Fruit fly (Drosophila melanogaster) whole organism, embryonic: ENCODE results near the gene CG5346.

Experiments
- Adf1 ChIP-seq: fragments of 200-800 bp; sonication (Bioruptor generic); IDR thresholded peaks from 2 replicates; pipeline ENCODE4 v1.3.6; 2022; ENCODE audit warnings: missing biosample characterization, missing genetic modification characterization
- Awh ChIP-seq: fragments of 200-800 bp; sonication (Bioruptor generic); IDR thresholded peaks from 2 replicates; pipeline ENCODE4, ENCODE4 v1.3.6; 2022; ENCODE audit warnings: missing biosample characterization, missing genetic modification characterization
- BEAF-32 ChIP-seq: fragments of 200-800 bp; sonication (Bioruptor generic); optimal IDR thresholded peaks from 3 replicates; lab custom pipeline; 2017; ENCODE audit warnings: missing biosample characterization, missing genetic modification characterization, mild to moderate bottlenecking, moderate library complexity, missing genetic modification reagents
- CG11085 ChIP-seq: fragments of 200-800 bp; sonication (Bioruptor generic); IDR thresholded peaks from 2 replicates; pipeline ENCODE4 v1.3.6; 2022; ENCODE audit warnings: missing biosample characterization, missing genetic modification characterization
- CG11093 ChIP-seq: fragments of 200-800 bp; sonication (Bioruptor generic); IDR thresholded peaks from 3 replicates; pipeline ENCODE4 v1.3.6; 2022; ENCODE audit warnings: missing biosample characterization, missing genetic modification characterization
- CG1603 ChIP-seq: fragments of 200-800 bp; sonication (Bioruptor generic); optimal IDR thresholded peaks from 2 replicates; lab custom pipeline; 2019; ENCODE audit warnings: missing biosample characterization, mild to moderate bottlenecking, missing genetic modification characterization, moderate library complexity
- CG16813 ChIP-seq: fragments of 200-800 bp; sonication (Bioruptor generic); IDR thresholded peaks from 3 replicates; pipeline ENCODE4 v1.3.6; 2022; ENCODE audit warnings: missing biosample characterization, missing genetic modification characterization; ENCODE audit not compliant: partially characterized antibody
- CG17912 ChIP-seq: fragments of 200-800 bp; sonication (Bioruptor generic); optimal IDR thresholded peaks from 2 replicates; lab custom pipeline; 2018; ENCODE audit warnings: missing biosample characterization, mild to moderate bottlenecking, missing genetic modification characterization
- CG2712 ChIP-seq: fragments of 200-800 bp; optimal IDR thresholded peaks from 3 replicates; lab custom pipeline; 2019; ENCODE audit warnings: missing biosample characterization, mild to moderate bottlenecking, missing genetic modification characterization, moderate library complexity
- CG3407 ChIP-seq: fragments of 200-800 bp; sonication (Bioruptor generic); optimal IDR thresholded peaks from 2 replicates; lab custom pipeline; 2018; ENCODE audit warnings: missing biosample characterization, mild to moderate bottlenecking, missing genetic modification characterization
- CG3847 ChIP-seq: fragments of 200-800 bp; sonication (Bioruptor generic); IDR thresholded peaks from 2 replicates; pipeline ENCODE4 v1.3.6; 2022; ENCODE audit warnings: missing biosample characterization, missing genetic modification characterization
- CG5180 ChIP-seq: fragments of 200-800 bp; sonication (Bioruptor generic); optimal IDR thresholded peaks from 3 replicates; lab custom pipeline; 2017; ENCODE audit warnings: missing biosample characterization, missing genetic modification characterization, mild to moderate bottlenecking, moderate library complexity, missing genetic modification reagents
- CG6683 ChIP-seq: fragments of 200-800 bp; sonication (Bioruptor generic); optimal IDR thresholded peaks from 2 replicates; lab custom pipeline; 2017; ENCODE audit warnings: missing biosample characterization, mild to moderate bottlenecking, missing genetic modification characterization, missing genetic modification reagents
- CG7372 ChIP-seq: fragments of 200-800 bp; sonication (Bioruptor generic); IDR thresholded peaks from 2 replicates; pipeline ENCODE4 v1.3.6; 2022; ENCODE audit warnings: missing biosample characterization, missing genetic modification characterization
- CG7928 ChIP-seq: fragments of 200-800 bp; sonication (Bioruptor generic); optimal IDR thresholded peaks from 2 replicates; lab custom pipeline; 2017; ENCODE audit warnings: missing biosample characterization, mild to moderate bottlenecking, missing genetic modification characterization
- CG7987 ChIP-seq: fragments of 200-800 bp; sonication (Bioruptor generic); optimal IDR thresholded peaks from 2 replicates; lab custom pipeline; 2018; ENCODE audit warnings: missing biosample characterization, mild to moderate bottlenecking, missing genetic modification characterization, moderate library complexity
- CG9876 ChIP-seq: fragments of 200-800 bp; sonication (Bioruptor generic); optimal IDR thresholded peaks from 2 replicates; lab custom pipeline; 2016; ENCODE audit warnings: missing biosample characterization, missing genetic modification characterization
- CTCF ChIP-seq: fragments of 200-800 bp; sonication (Bioruptor generic); optimal IDR thresholded peaks from 2 replicates; lab custom pipeline; 2017; ENCODE audit warnings: missing biosample characterization, mild to moderate bottlenecking, missing genetic modification characterization, moderate library complexity
- Deaf1 ChIP-seq: fragments of 200-800 bp; optimal IDR thresholded peaks from 3 replicates; lab custom pipeline; 2019; ENCODE audit warnings: missing biosample characterization, mild to moderate bottlenecking, missing genetic modification characterization, moderate library complexity
- Dll ChIP-seq: fragments of 200-800 bp; sonication (Bioruptor generic); IDR thresholded peaks from 4 replicates; pipeline ENCODE4 v1.3.6; 2022; ENCODE audit warnings: missing biosample characterization, missing genetic modification characterization; ENCODE audit not compliant: partially characterized antibody
- Doc3 ChIP-seq: fragments of 200-800 bp; sonication (Bioruptor generic); IDR thresholded peaks from 3 replicates; pipeline ENCODE4 v1.3.6; 2022; ENCODE audit warnings: missing biosample characterization, missing genetic modification characterization; ENCODE audit not compliant: partially characterized antibody
- Fer1 ChIP-seq: fragments of 200-800 bp; sonication (Bioruptor generic); optimal IDR thresholded peaks from 2 replicates; lab custom pipeline; 2017; ENCODE audit warnings: missing biosample characterization, mild to moderate bottlenecking, missing genetic modification characterization
- Hmr ChIP-seq: fragments of 200-800 bp; sonication (Bioruptor generic); optimal IDR thresholded peaks from 3 replicates; lab custom pipeline; 2017; ENCODE audit warnings: mild to moderate bottlenecking, missing biosample characterization, missing genetic modification reagents, missing genetic modification characterization
- Hr51 ChIP-seq, 2 experiments: fragments of 200-800 bp; sonication (Bioruptor generic); optimal IDR thresholded peaks; 2 replicates in 1 of 2; 3 replicates in 1 of 2; lab custom pipeline; 2016 to 2018; ENCODE audit warnings: missing biosample characterization in 2 of 2, missing genetic modification characterization in 2 of 2, mild to moderate bottlenecking in 1 of 2, moderate library complexity in 1 of 2
- MESR4 ChIP-seq: fragments of 200-800 bp; sonication (Bioruptor generic); optimal IDR thresholded peaks from 2 replicates; lab custom pipeline; 2018; ENCODE audit warnings: missing biosample characterization, mild to moderate bottlenecking, missing genetic modification characterization, moderate library complexity
- Myb ChIP-seq: fragments of 200-800 bp; sonication (Bioruptor generic); optimal IDR thresholded peaks from 2 replicates; lab custom pipeline; 2016; ENCODE audit warnings: missing biosample characterization, missing genetic modification characterization
- Nf-YC ChIP-seq: fragments of 200-800 bp; optimal IDR thresholded peaks from 3 replicates; lab custom pipeline; 2019; ENCODE audit warnings: missing biosample characterization, mild to moderate bottlenecking, missing genetic modification characterization, moderate library complexity
- Sry-δ ChIP-seq: fragments of 200-800 bp; sonication (Bioruptor generic); optimal IDR thresholded peaks from 2 replicates; lab custom pipeline; 2016; ENCODE audit warnings: missing biosample characterization, missing genetic modification characterization
- Trl ChIP-seq, 3 experiments: fragments of >200 bp in 2 of 3; fragments of 200-800 bp in 1 of 3; sonication (Bioruptor generic) in 1 of 3; optimal IDR thresholded peaks; 2 replicates in 1 of 3; 3 replicates in 2 of 3; lab custom pipeline; 2016 to 2017; ENCODE audit warnings: missing biosample characterization in 1 of 3, missing genetic modification characterization in 1 of 3
- bigmax ChIP-seq: fragments of 200-800 bp; sonication (Bioruptor generic); optimal IDR thresholded peaks from 2 replicates; lab custom pipeline; 2018; ENCODE audit warnings: missing biosample characterization, mild to moderate bottlenecking, missing genetic modification characterization
- btn ChIP-seq: fragments of 200-800 bp; sonication (Bioruptor generic); optimal IDR thresholded peaks from 2 replicates; lab custom pipeline; 2016; ENCODE audit warnings: missing biosample characterization, missing genetic modification characterization
- chinmo ChIP-seq: fragments of 200-800 bp; sonication (Bioruptor generic); IDR thresholded peaks from 4 replicates; pipeline ENCODE4 v1.3.6; 2022; ENCODE audit warnings: missing biosample characterization, missing genetic modification characterization; ENCODE audit not compliant: partially characterized antibody
- crol ChIP-seq: fragments of 200-800 bp; sonication (Bioruptor generic); IDR thresholded peaks from 2 replicates; pipeline ENCODE4 v1.3.6; 2022; ENCODE audit warnings: missing biosample characterization, missing genetic modification characterization
- gsb ChIP-seq: fragments of 200-800 bp; sonication (Bioruptor generic); IDR thresholded peaks from 2 replicates; pipeline ENCODE4 v1.3.6; 2022; ENCODE audit warnings: missing biosample characterization, missing genetic modification characterization
- maf-S ChIP-seq: fragments of 200-800 bp; sonication (Bioruptor generic); optimal IDR thresholded peaks from 2 replicates; lab custom pipeline; 2016; ENCODE audit warnings: missing biosample characterization, missing genetic modification characterization
- org-1 ChIP-seq: fragments of 200-800 bp; sonication (Bioruptor generic); optimal IDR thresholded peaks from 2 replicates; lab custom pipeline; 2017; ENCODE audit warnings: missing biosample characterization, missing genetic modification characterization
- otp ChIP-seq: fragments of 200-800 bp; sonication (Bioruptor generic); IDR thresholded peaks from 3 replicates; pipeline ENCODE4, ENCODE4 v1.3.6; 2022; ENCODE audit warnings: missing biosample characterization, missing genetic modification characterization
- pan ChIP-seq, 4 experiments: fragments of >200 bp in 3 of 4; fragments of 200-800 bp in 1 of 4; sonication (Bioruptor generic) in 1 of 4; optimal IDR thresholded peaks in 3 of 4; IDR thresholded peaks in 1 of 4; 2 replicates each; pipeline versions ENCODE4 v1.3.6 to Lab custom; 2017 to 2022; ENCODE audit warnings: missing biosample characterization in 2 of 4, missing genetic modification characterization in 2 of 4, mixed read lengths in 1 of 4
- pzg ChIP-seq: fragments of 200-800 bp; sonication (Bioruptor generic); optimal IDR thresholded peaks from 3 replicates; lab custom pipeline; 2018; ENCODE audit warnings: missing biosample characterization, mild to moderate bottlenecking, missing genetic modification characterization, moderate library complexity
- sens ChIP-seq: fragments of 200-800 bp; sonication (Bioruptor generic); peaks from one replicate; lab custom pipeline; 2016; ENCODE audit warnings: missing biosample characterization, missing genetic modification characterization
- slbo ChIP-seq: fragments of 200-800 bp; sonication (Bioruptor generic); IDR thresholded peaks from 2 replicates; pipeline ENCODE4 v1.3.6; 2022; ENCODE audit warnings: missing biosample characterization, missing genetic modification characterization
- sna ChIP-seq: fragments of 200-800 bp; sonication (Bioruptor generic); IDR thresholded peaks from 2 replicates; pipeline ENCODE4 v1.3.6; 2022; ENCODE audit warnings: missing biosample characterization, missing genetic modification characterization; ENCODE audit not compliant: partially characterized antibody
- tgo ChIP-seq: fragments of 200-800 bp; sonication (Bioruptor generic); IDR thresholded peaks from 3 replicates; pipeline ENCODE4 v1.3.6; 2022; ENCODE audit warnings: missing biosample characterization, missing genetic modification characterization
- unc-4 ChIP-seq: fragments of 200-800 bp; sonication (Bioruptor generic); IDR thresholded peaks from 2 replicates; pipeline ENCODE4 v1.3.6; 2022; ENCODE audit warnings: missing biosample characterization, missing genetic modification characterization; ENCODE audit not compliant: partially characterized antibody
- unpg ChIP-seq: fragments of 200-800 bp; sonication (Bioruptor generic); optimal IDR thresholded peaks from 3 replicates; lab custom pipeline; 2018; ENCODE audit warnings: missing biosample characterization, mild to moderate bottlenecking, missing genetic modification characterization, moderate library complexity
- vfl ChIP-seq: fragments of 200-800 bp; sonication (Bioruptor generic); optimal IDR thresholded peaks from 2 replicates; lab custom pipeline; 2016; ENCODE audit warnings: missing biosample characterization, missing genetic modification characterization
- wek ChIP-seq: fragments of 200-800 bp; sonication (Bioruptor generic); optimal IDR thresholded peaks from 3 replicates; lab custom pipeline; 2018; ENCODE audit warnings: missing biosample characterization, mild to moderate bottlenecking, missing genetic modification characterization, moderate library complexity

Gene CG5346

DNA sequence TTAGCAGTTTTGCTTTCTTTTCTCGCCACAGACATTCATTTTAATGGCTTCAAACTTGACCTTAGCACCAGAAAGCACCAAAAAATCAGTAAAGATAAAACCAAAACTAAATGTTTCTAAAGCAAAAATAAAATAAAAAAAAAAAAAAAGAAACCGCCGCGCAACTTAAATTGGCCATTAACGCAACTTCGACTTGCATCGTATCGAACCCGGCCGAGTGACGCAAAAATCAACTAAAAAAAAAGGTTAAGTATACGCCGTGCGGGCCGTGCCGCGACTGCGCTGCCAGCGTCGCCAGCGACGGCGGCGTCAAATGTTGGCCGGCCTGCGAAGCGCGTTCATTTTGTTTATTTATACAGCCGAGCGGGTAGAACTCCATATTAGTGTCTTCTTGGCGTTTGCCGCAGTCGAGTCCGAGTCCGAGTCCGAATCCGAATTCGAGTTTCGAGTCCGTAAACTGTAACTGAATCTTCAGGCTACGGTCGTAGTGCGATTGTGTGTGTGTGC, 21.9 kb upstream of the CG5346 start, which contains the start of gene bond:
bond (plus strand) TSS at position 375 of the 507 bp plus-strand sequence.
- no peak for TF ChIP-seq wek (GFP tag; lab: Kevin White, UChicago)
- TF ChIP-seq pzg: no peak
- TF ChIP-seq Adf1 (GFP tag; lab: Robert Waterston, UW): peak; percentile 93
- TF ChIP-seq gsb (GFP tag; lab: Robert Waterston, UW): 0 out of 2 replicates have a peak, but pooled peaks have one; percentile 19
- no peak for TF ChIP-seq otp (GFP tag; lab: Robert Waterston, UW)
- no peak for TF ChIP-seq CG9876 (GFP tag; lab: Kevin White, UChicago)
- TF ChIP-seq chinmo (GFP tag; lab: Robert Waterston, UW): 0 out of 4 replicates have a peak, but pooled peaks have one; percentile 64
- TF ChIP-seq maf-S (GFP tag; lab: Kevin White, UChicago): no peak
- no peak for TF ChIP-seq pan (optimal IDR thresholded peaks at IDR 0.05; lab: Kevin White, UChicago)
- no peak for TF ChIP-seq pan (GFP tag; optimal IDR thresholded peaks at IDR 0.05 in 1 of 2, IDR thresholded peaks at IDR 0.05 in 1 of 2)
- TF ChIP-seq slbo: 0 out of 2 replicates have a peak, but pooled peaks have one; percentile 4
- TF ChIP-seq CG11093: no peak
- TF ChIP-seq CG7928 (GFP tag; lab: Kevin White, UChicago): no peak
- no peak for TF ChIP-seq bigmax (GFP tag; lab: Kevin White, UChicago)
- TF ChIP-seq CG1603 (tag; lab: Kevin White, UChicago): no peak
- no peak for TF ChIP-seq CG7372
- TF ChIP-seq Hr51 (GFP tag; optimal IDR thresholded peaks at IDR 0.05; lab: Kevin White, UChicago): no peak
- no peak for TF ChIP-seq tgo (GFP tag; lab: Robert Waterston, UW)
- TF ChIP-seq CG16813: 0 out of 3 replicates have a peak, but pooled peaks have one; percentile 17
- no peak for TF ChIP-seq CG3847
- peak; percentile 32 for TF ChIP-seq Deaf1 (tag; lab: Kevin White, UChicago)
- TF ChIP-seq CG3407 (GFP tag; lab: Kevin White, UChicago): no peak

DNA sequence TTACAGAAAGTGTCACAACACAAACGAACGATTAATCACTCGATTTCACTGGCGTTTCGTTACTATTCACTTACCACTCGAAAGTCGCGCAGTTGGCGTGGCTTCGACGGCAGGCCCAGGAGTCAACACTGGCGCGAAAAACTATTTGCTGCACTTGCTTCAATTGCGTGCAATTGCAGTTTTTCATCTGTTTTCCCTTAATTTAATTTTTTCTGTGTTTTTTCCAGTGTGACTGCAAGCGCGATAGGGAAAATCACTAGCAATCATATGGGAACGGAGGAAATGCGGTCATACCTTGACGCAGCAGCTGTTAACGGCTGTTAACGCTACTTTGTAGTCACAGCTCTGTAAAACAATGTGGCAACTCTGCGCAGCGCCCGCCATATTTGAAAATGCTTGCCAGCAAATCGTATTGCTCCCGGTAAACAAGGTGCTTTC, 19.1 kb upstream of the CG5346 start, which contains the start of gene AdipoR:
AdipoR (minus strand) TSS at position 262 of the 438 bp plus-strand sequence.
- TF ChIP-seq vfl: no peak
- TF ChIP-seq btn (GFP tag; lab: Kevin White, UChicago): no peak
- peak; percentile 39 for TF ChIP-seq Nf-YC (tag; lab: Kevin White, UChicago)
- TF ChIP-seq Trl (optimal IDR thresholded peaks at IDR 0.05; lab: Kevin White, UChicago): no peak
- peak; percentile 11 for TF ChIP-seq Trl (GFP tag; optimal IDR thresholded peaks at IDR 0.05; lab: Kevin White, UChicago)
- TF ChIP-seq BEAF-32 (GFP tag; lab: Kevin White, UChicago): peak; percentile 62
- 0 out of 4 replicates have a peak, but pooled peaks have one; percentile 39 for TF ChIP-seq Dll (GFP tag; lab: Robert Waterston, UW)
- TF ChIP-seq CG7987: peak; percentile 7
- no peak for TF ChIP-seq CG11085 (GFP tag; lab: Robert Waterston, UW)
- peak; percentile 39 for TF ChIP-seq Fer1 (GFP tag; lab: Kevin White, UChicago)
- no peak for TF ChIP-seq CG5180 (GFP tag; lab: Kevin White, UChicago)
- peak; percentile 93 for TF ChIP-seq MESR4
- TF ChIP-seq unc-4: peak; percentile 53
- TF ChIP-seq Awh (GFP tag; lab: Robert Waterston, UW): no peak
- peak; percentile 40 for TF ChIP-seq CG2712
- TF ChIP-seq crol (GFP tag; lab: Robert Waterston, UW): no peak
- TF ChIP-seq unpg (GFP tag; lab: Kevin White, UChicago): peak; percentile 25
- TF ChIP-seq Adf1 (GFP tag; lab: Robert Waterston, UW): peak; percentile 34; the same call in 1 of the 2 replicates
- TF ChIP-seq CTCF (GFP tag; lab: Kevin White, UChicago): peak; percentile 39
- no peak for TF ChIP-seq org-1
- 0 out of 2 replicates have a peak, but pooled peaks have one; percentile 29 for TF ChIP-seq sna (GFP tag; lab: Robert Waterston, UW)
- TF ChIP-seq Hmr (GFP tag; lab: Kevin White, UChicago): peak; percentile 31
- peak; percentile 58 for TF ChIP-seq Sry-δ
- TF ChIP-seq sens (GFP tag; lab: Kevin White, UChicago): peak; percentile 79
- TF ChIP-seq pan (optimal IDR thresholded peaks at IDR 0.05; lab: Kevin White, UChicago): no peak
- TF ChIP-seq pan (GFP tag; optimal IDR thresholded peaks at IDR 0.05 in 1 of 2, IDR thresholded peaks at IDR 0.05 in 1 of 2): peak in 1 of 2 experiments; percentile 18
- peak; percentile 3 for TF ChIP-seq CG17912 (GFP tag; lab: Kevin White, UChicago)
- no peak for TF ChIP-seq CG6683 (GFP tag; lab: Kevin White, UChicago)
- TF ChIP-seq Myb (GFP tag; lab: Kevin White, UChicago): peak; percentile 74
- TF ChIP-seq Doc3 (GFP tag; lab: Robert Waterston, UW): no peak
